Worm (Caenorhabditis elegans) whole organism, early embryonic: ENCODE results near the gene C16C8.25.
"Not testable (repeated sequence)": the region's sequence is repeated elsewhere in the genome, so short reads cannot be mapped to it uniquely, and the experiment has no call there.

Experiments used
- B0310.2 ChIP-seq: sonication (generic microtip); optimal IDR thresholded peaks from 2 replicates; lab custom pipeline; 2016; ENCODE audit warnings: mild to moderate bottlenecking, missing genetic modification characterization, missing compliant biosample characterization
- F13C5.2 ChIP-seq: sonication (generic microtip); optimal IDR thresholded peaks from 2 replicates; lab custom pipeline; 2017; ENCODE audit warnings: mild to moderate bottlenecking, missing genetic modification characterization, inconsistent platforms, missing compliant biosample characterization
- aly-1 ChIP-seq: sonication (generic microtip); optimal IDR thresholded peaks from 2 replicates; lab custom pipeline; 2016; ENCODE audit warnings: missing genetic modification characterization, missing compliant biosample characterization
- ama-1 ChIP-seq: fragments of 150-350 bp; optimal IDR thresholded peaks from 2 replicates; lab custom pipeline; 2014
- ceh-13 ChIP-seq: fragments of 200-800 bp; sonication (Bioruptor generic); optimal IDR thresholded peaks from 2 replicates; lab custom pipeline; 2018; ENCODE audit warnings: mild to moderate bottlenecking, missing genetic modification characterization, missing compliant biosample characterization
- ceh-36 ChIP-seq: sonication (generic microtip); optimal IDR thresholded peaks from 2 replicates; lab custom pipeline; 2016; ENCODE audit warnings: missing genetic modification characterization, inconsistent platforms, missing compliant biosample characterization
- ets-7 ChIP-seq: sonication (generic microtip); optimal IDR thresholded peaks from 2 replicates; lab custom pipeline; 2016; ENCODE audit warnings: missing genotype, missing genetic modification characterization, missing compliant biosample characterization
- flt-1 ChIP-seq: fragments of 200-800 bp; sonication (Bioruptor generic); IDR thresholded peaks from 2 replicates; pipeline ENCODE4 v1.3.6; 2022; ENCODE audit warnings: missing genetic modification characterization, missing compliant biosample characterization
- hmbx-1 ChIP-seq: sonication (generic microtip); optimal IDR thresholded peaks from 2 replicates; lab custom pipeline; 2016; ENCODE audit warnings: mild to moderate bottlenecking, missing genetic modification characterization, missing compliant biosample characterization
- hmg-4 ChIP-seq: fragments of 200-800 bp; sonication (Bioruptor generic); optimal IDR thresholded peaks from 2 replicates; lab custom pipeline; 2018; ENCODE audit warnings: mild to moderate bottlenecking, missing genetic modification characterization, missing compliant biosample characterization
- hnd-1 ChIP-seq: sonication (generic microtip); optimal IDR thresholded peaks from 2 replicates; lab custom pipeline; 2016; ENCODE audit warnings: missing genetic modification characterization, missing compliant biosample characterization
- pes-1 ChIP-seq: fragments of 200-800 bp; sonication (Bioruptor generic); IDR thresholded peaks from 2 replicates; pipeline ENCODE4 v1.3.6; 2022; ENCODE audit warnings: missing genetic modification reagents, missing genetic modification characterization, missing compliant biosample characterization
- scrt-1 ChIP-seq: fragments of 200-800 bp; sonication (Bioruptor generic); IDR thresholded peaks from 2 replicates; pipeline ENCODE4 v1.3.6; 2022; ENCODE audit warnings: missing genetic modification characterization, missing compliant biosample characterization
- sea-1 ChIP-seq: fragments of 200-800 bp; sonication (Bioruptor generic); conservative IDR thresholded peaks from 2 replicates; pipeline ENCODE4 v1.3.6; 2022; ENCODE audit warnings: missing genetic modification characterization, missing compliant biosample characterization
- tbx-11 ChIP-seq: fragments of 200-800 bp; sonication (Bioruptor generic); IDR thresholded peaks from 2 replicates; pipeline ENCODE4 v1.3.6; 2022; ENCODE audit warnings: missing genetic modification characterization, missing compliant biosample characterization
- tbx-37 ChIP-seq: fragments of 200-800 bp; sonication (Bioruptor generic); conservative IDR thresholded peaks from 2 replicates; pipeline ENCODE4 v1.3.6; 2022; ENCODE audit warnings: missing genetic modification reagents, missing genetic modification characterization, missing compliant biosample characterization
- tra-4 ChIP-seq: sonication (generic microtip); optimal IDR thresholded peaks from 2 replicates; lab custom pipeline; 2017; ENCODE audit warnings: missing genetic modification characterization, missing compliant biosample characterization

The C16C8.25 gene

DNA sequence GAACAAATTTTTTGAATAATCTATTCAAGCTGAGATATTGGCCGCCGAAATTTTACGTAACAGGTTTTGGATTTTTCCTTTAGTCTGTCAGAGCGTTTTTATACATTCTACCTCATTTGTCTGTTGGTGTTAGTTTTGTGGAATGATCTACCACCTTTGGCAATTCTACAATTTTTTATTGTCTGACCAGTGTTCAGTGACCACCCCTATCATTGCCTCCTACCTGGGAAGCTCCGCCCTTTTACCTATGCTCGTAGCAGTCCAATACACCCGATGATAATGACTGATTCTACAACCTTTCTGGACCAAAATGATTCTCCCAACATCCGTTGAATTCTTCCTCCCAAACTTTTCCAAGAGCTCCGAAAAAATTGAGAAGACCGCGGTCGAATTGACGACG is 24.7 kb downstream of the C16C8.25 start, which contains the start of gene sdz-32:
sdz-32 (plus strand) TSS at position 301 of the 400 bp plus-strand sequence.
- no peak for TF ChIP-seq hnd-1
- TF ChIP-seq ama-1 (lab: Kevin White, UChicago), result no peak
- no peak for TF ChIP-seq hmbx-1 (tag; lab: Kevin White, UChicago)
- no peak for TF ChIP-seq tbx-37 (GFP tag; lab: Robert Waterston, UW)
- no peak for TF ChIP-seq B0310.2 (tag; lab: Kevin White, UChicago)
- TF ChIP-seq F13C5.2 (tag; lab: Kevin White, UChicago), result no peak
- TF ChIP-seq ceh-13, result no peak
- TF ChIP-seq tra-4 (tag; lab: Kevin White, UChicago), result no peak
- TF ChIP-seq sea-1 (GFP tag; lab: Robert Waterston, UW), result no peak
- TF ChIP-seq pes-1 (GFP tag; lab: Robert Waterston, UW), result no peak

DNA sequence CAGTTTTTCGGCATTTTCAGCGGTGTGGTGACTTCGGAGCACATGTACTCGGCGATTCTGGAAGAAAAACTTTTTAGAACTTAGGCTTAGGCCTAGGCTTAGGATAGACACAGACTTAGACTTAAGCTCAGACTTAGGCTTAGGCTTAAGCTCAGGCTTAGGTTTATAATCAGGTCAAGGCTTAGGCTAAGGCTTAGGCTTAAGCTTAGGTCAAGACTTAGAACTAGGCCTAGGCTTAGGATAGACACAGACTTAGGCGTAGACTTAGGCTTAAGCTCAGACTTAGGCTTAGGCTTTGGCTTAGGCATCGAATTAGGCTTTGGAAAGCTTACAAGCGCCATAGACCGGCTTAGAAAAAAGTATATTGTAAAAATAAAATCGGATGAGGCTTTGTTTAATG is 27.5 kb downstream of the C16C8.25 start:
- TF ChIP-seq ceh-36, result peak; percentile 71
- no peak for TF ChIP-seq tbx-11 (GFP tag; lab: Robert Waterston, UW)
- TF ChIP-seq ceh-13, result no peak
- TF ChIP-seq aly-1 (tag; lab: Kevin White, UChicago), result no peak

DNA sequence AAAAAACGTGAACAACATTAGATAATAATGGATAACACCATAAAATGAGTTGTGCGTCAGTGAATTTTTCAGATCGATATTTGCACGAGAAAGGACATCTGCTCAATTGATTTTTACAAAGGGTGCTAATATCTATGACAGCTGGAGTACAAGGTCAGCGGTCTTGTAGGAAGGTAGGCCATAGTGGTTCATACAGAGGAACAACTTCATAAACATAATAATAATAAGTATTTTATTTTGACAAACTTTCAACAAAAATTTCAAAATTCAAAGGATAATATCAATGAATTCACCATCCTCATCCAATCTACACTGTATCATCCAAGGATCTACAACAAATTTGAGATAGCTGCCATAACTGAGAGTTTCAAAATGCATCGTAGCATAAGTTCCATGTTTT is 28.1 kb downstream of the C16C8.25 start, which contains the start of gene fbxb-104:
fbxb-104 (minus strand) TSS at position 101 of the 400 bp plus-strand sequence.
- TF ChIP-seq sea-1 (GFP tag; lab: Robert Waterston, UW) (no peak), ceh-36 (no peak), ceh-13 (no peak), hmbx-1 (tag; lab: Kevin White, UChicago) (no peak), tbx-11 (GFP tag; lab: Robert Waterston, UW) (no peak), tra-4 (tag; lab: Kevin White, UChicago) (no peak), aly-1 (tag; lab: Kevin White, UChicago) (no peak), scrt-1 (GFP tag; lab: Robert Waterston, UW) (no peak), hnd-1 (no peak), pes-1 (GFP tag; lab: Robert Waterston, UW) (no peak), ets-7 (no peak), hmg-4 (GFP tag; lab: Kevin White, UChicago) (no peak), tbx-37 (GFP tag; lab: Robert Waterston, UW) (no peak), ama-1 (lab: Kevin White, UChicago) (no peak)

DNA sequence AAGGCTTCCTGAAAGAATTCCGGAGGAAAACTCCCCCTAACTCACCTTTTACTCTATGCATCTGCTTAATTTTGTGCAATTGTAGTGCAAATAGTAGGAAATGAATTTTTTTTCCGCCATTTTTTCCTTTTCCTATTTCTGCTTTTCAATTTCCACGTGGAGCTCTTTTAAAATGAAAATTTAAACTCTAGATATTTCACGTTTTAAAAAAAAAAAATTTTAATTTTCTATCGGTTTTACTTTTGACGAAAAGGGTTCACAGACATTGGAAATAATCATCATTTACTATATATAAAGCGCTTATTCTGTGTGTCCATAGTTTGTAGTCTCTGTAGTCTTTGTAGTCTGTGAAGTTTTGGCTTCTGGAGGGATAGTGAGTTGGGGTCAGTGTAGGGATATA is 32.6 kb downstream of the C16C8.25 start, which contains the start of gene Y49F6B.8:
Y49F6B.8 (minus strand) TSS at position 101 of the 400 bp plus-strand sequence.
- no peak for TF ChIP-seq aly-1 (tag; lab: Kevin White, UChicago)
- TF ChIP-seq tbx-11 (GFP tag; lab: Robert Waterston, UW), result no peak
- no peak for TF ChIP-seq tbx-37 (GFP tag; lab: Robert Waterston, UW)
- TF ChIP-seq B0310.2 (tag; lab: Kevin White, UChicago), result no peak
- TF ChIP-seq ceh-36, result no peak
- TF ChIP-seq scrt-1 (GFP tag; lab: Robert Waterston, UW), result no peak
- TF ChIP-seq ets-7, result no peak
- no peak for TF ChIP-seq ceh-13

DNA sequence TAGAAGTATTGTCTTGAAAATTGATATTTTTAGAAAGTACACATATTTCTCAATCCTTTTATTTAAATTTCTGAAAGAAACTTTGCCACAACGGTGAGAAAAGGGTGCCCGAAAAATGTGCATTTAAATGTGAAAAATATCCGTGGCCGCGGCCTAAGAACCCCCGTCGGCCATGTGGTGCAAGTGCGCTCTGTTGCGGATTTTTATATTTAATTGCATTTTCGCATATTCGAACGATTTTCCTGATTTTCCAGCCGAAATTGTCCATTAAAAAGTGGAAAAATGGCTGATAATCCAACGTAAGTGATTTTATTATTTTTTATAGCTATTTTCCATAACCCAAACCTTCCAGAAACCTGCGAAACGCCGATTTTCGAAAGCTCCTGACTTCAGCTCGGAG is 33.2 kb downstream of the C16C8.25 start, which contains the start of gene smu-2:
smu-2 (plus strand) TSS at position 178 of the 400 bp plus-strand sequence.
- peak; percentile 68 for TF ChIP-seq tbx-37 (GFP tag; lab: Robert Waterston, UW)
- TF ChIP-seq flt-1 (GFP tag; lab: Robert Waterston, UW), result 0 out of 2 replicates have a peak, but pooled peaks have one; percentile 17
- TF ChIP-seq ets-7, result no peak
- TF ChIP-seq pes-1 (GFP tag; lab: Robert Waterston, UW), result peak; percentile 61; the same call in 1 of the 2 replicates
- no peak for TF ChIP-seq hnd-1
- 0 out of 2 replicates have a peak, but pooled peaks have one; percentile 6 for TF ChIP-seq sea-1 (GFP tag; lab: Robert Waterston, UW)

DNA sequence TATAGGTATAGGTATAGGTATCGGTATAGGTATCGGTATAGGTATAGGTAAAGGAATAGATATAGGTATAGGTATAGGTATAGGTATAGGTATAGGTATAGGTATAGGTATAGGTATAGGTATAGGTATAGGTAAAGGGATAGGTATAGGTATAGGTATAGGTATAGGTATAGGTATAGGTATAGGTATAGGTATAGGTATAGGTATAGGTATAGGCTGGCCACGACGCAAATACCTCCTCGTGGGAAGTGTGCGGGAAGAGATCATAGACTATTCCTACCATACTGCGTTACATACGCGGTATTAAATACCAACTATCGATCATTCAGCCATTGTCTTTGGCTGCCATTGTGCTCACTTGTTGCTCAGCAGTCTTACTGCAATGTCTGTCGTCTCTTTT is 41.8 kb downstream of the C16C8.25 start, which contains the start of gene fbxb-112:
fbxb-112 (plus strand) TSS at position 301 of the 400 bp plus-strand sequence.
- TF ChIP-seq tbx-37, sea-1, pes-1 (GFP tag; lab: Robert Waterston, UW): not testable (repeated sequence)

DNA sequence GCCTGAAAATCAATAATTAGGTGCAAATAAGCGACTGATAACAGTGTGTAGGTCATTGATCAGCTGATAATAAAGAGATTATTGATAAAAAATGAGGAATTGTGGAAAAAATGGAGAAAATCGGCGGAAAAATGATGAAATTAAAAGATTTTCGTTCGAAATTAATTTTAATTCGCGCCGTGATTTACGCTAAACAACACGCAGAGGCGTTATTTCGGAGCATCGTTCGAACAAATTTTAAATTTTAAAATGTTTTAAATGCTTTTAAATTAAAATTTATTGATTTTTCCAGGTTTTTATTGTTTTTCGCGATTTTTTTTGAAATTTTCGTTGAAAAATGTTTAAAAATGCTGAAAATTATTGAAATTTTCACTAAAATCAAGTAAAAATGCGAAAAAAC is 50.4 kb downstream of the C16C8.25 start, which contains the start of gene Y49F6B.9:
Y49F6B.9 (minus strand) TSS at position 2 of the 400 bp plus-strand sequence.
- no peak for TF ChIP-seq scrt-1 (GFP tag; lab: Robert Waterston, UW)
- TF ChIP-seq F13C5.2 (tag; lab: Kevin White, UChicago), result no peak
- no peak for TF ChIP-seq ceh-13
- no peak for TF ChIP-seq tbx-11 (GFP tag; lab: Robert Waterston, UW)
- TF ChIP-seq ceh-36, result no peak
- no peak for TF ChIP-seq hmbx-1 (tag; lab: Kevin White, UChicago)
- TF ChIP-seq ets-7, result no peak
